Worm (Caenorhabditis elegans) whole organism, L3 larva: ENCODE measurements around the gene bmy-1.

Experiments used
- R02D3.7 ChIP-seq: fragments of 150-350 bp; optimal IDR thresholded peaks from 2 replicates; lab custom pipeline; 2014; ENCODE audit warnings: missing biosample characterization, missing genetic modification characterization
- ZK546.5 ChIP-seq: sonication (generic microtip); optimal IDR thresholded peaks from 2 replicates; lab custom pipeline; 2017; ENCODE audit warnings: missing biosample characterization, missing genetic modification characterization
- aly-2 ChIP-seq: fragments of 150-350 bp; optimal IDR thresholded peaks from 2 replicates; lab custom pipeline; 2014; ENCODE audit warnings: missing biosample characterization, missing genetic modification characterization
- ama-1 ChIP-seq: fragments of 150-350 bp; optimal IDR thresholded peaks from 2 replicates; lab custom pipeline; 2018
- ceh-16 ChIP-seq: sonication (generic microtip); optimal IDR thresholded peaks from 2 replicates; lab custom pipeline; 2017; ENCODE audit warnings: missing biosample characterization, missing genetic modification characterization
- ceh-28 ChIP-seq: fragments of 150-350 bp; optimal IDR thresholded peaks from 2 replicates; lab custom pipeline; 2014; ENCODE audit warnings: missing biosample characterization, missing genetic modification reagents, missing genetic modification characterization
- ceh-82 ChIP-seq: fragments of 150-350 bp; optimal IDR thresholded peaks from 2 replicates; lab custom pipeline; 2014; ENCODE audit warnings: missing biosample characterization, missing genetic modification characterization
- ceh-9 ChIP-seq: sonication (generic microtip); optimal IDR thresholded peaks from 2 replicates; lab custom pipeline; 2018; ENCODE audit warnings: missing biosample characterization, missing genetic modification characterization
- egl-5 ChIP-seq: fragments of 150-350 bp; optimal IDR thresholded peaks from 2 replicates; lab custom pipeline; 2017; ENCODE audit warnings: missing biosample characterization, missing genetic modification reagents, missing genetic modification characterization, inconsistent platforms
- elt-2 ChIP-seq: sonication (generic microtip); optimal IDR thresholded peaks from 2 replicates; lab custom pipeline; 2016; ENCODE audit warnings: missing genetic modification reagents, mild to moderate bottlenecking, missing genetic modification characterization, missing compliant biosample characterization
- eor-1 ChIP-seq, 2 experiments: fragments of 150-350 bp; optimal IDR thresholded peaks; 2 replicates each; lab custom pipeline; 2014 to 2018; ENCODE audit warnings: missing biosample characterization in 2 of 2, missing genetic modification characterization in 2 of 2
- fos-1 ChIP-seq: fragments of 150-350 bp; optimal IDR thresholded peaks from 2 replicates; lab custom pipeline; 2014; ENCODE audit warnings: missing biosample characterization, missing genetic modification characterization
- hmg-11 ChIP-seq: sonication (generic microtip); optimal IDR thresholded peaks from 2 replicates; lab custom pipeline; 2016; ENCODE audit warnings: missing genetic modification characterization, missing compliant biosample characterization
- jun-1 ChIP-seq: fragments of 150-350 bp; optimal IDR thresholded peaks from 2 replicates; lab custom pipeline; 2014; ENCODE audit warnings: missing biosample characterization, missing genetic modification reagents, missing genetic modification characterization
- lin-15B ChIP-seq: fragments of 150-350 bp; optimal IDR thresholded peaks from 2 replicates; lab custom pipeline; 2014; ENCODE audit warnings: missing biosample characterization, missing genetic modification characterization
- lin-39 ChIP-seq: fragments of 150-350 bp; optimal IDR thresholded peaks from 2 replicates; lab custom pipeline; 2018; ENCODE audit warnings: missing biosample characterization, missing genetic modification reagents, missing genetic modification characterization
- lsy-12 ChIP-seq: sonication (generic microtip); optimal IDR thresholded peaks from 2 replicates; lab custom pipeline; 2016; ENCODE audit warnings: mild to moderate bottlenecking, missing genetic modification characterization, missing compliant biosample characterization
- mdl-1 ChIP-seq: fragments of 150-350 bp; optimal IDR thresholded peaks from 2 replicates; lab custom pipeline; 2014; ENCODE audit warnings: missing biosample characterization, missing genetic modification characterization
- nfya-1 ChIP-seq: sonication (generic microtip); optimal IDR thresholded peaks from 2 replicates; lab custom pipeline; 2017; ENCODE audit warnings: missing genetic modification characterization, mild to moderate bottlenecking, missing compliant biosample characterization, antibody characterized with exemption, moderate library complexity; ENCODE audit not compliant: insufficient read depth
- nhr-11 ChIP-seq: fragments of 150-350 bp; optimal IDR thresholded peaks from 2 replicates; lab custom pipeline; 2014; ENCODE audit warnings: missing biosample characterization, missing genetic modification characterization
- nhr-12 ChIP-seq: fragments of 150-350 bp; optimal IDR thresholded peaks from 2 replicates; lab custom pipeline; 2014; ENCODE audit warnings: missing biosample characterization, missing genetic modification characterization
- nhr-23 ChIP-seq: fragments of 150-350 bp; optimal IDR thresholded peaks from 2 replicates; lab custom pipeline; 2014; ENCODE audit warnings: missing biosample characterization, missing genetic modification reagents, missing genetic modification characterization
- nhr-237 ChIP-seq: fragments of 150-350 bp; optimal IDR thresholded peaks from 2 replicates; lab custom pipeline; 2014; ENCODE audit warnings: missing biosample characterization, missing genetic modification characterization
- nhr-25 ChIP-seq: sonication (generic microtip); optimal IDR thresholded peaks from 2 replicates; lab custom pipeline; 2017; ENCODE audit warnings: missing biosample characterization, missing genetic modification characterization
- nhr-28 ChIP-seq: fragments of 150-350 bp; optimal IDR thresholded peaks from 2 replicates; lab custom pipeline; 2014; ENCODE audit warnings: missing biosample characterization, missing genetic modification characterization
- nhr-43 ChIP-seq: sonication (generic microtip); optimal IDR thresholded peaks from 2 replicates; lab custom pipeline; 2016; ENCODE audit warnings: mild to moderate bottlenecking, missing genetic modification characterization, missing compliant biosample characterization; ENCODE audit not compliant: poor library complexity, severe bottlenecking
- nhr-67 ChIP-seq: fragments of 150-350 bp; optimal IDR thresholded peaks from 2 replicates; lab custom pipeline; 2014; ENCODE audit warnings: missing biosample characterization, missing genetic modification characterization
- nhr-76 ChIP-seq: fragments of 150-350 bp; sonication (generic microtip); optimal IDR thresholded peaks from 5 replicates; lab custom pipeline; 2014; ENCODE audit warnings: missing biosample characterization, missing genetic modification characterization
- pha-4 ChIP-seq: fragments of 150-350 bp; optimal IDR thresholded peaks from 2 replicates; lab custom pipeline; 2014; ENCODE audit warnings: missing biosample characterization, missing genetic modification reagents, missing genetic modification characterization
- pqm-1 ChIP-seq: fragments of 150-350 bp; optimal IDR thresholded peaks from 2 replicates; lab custom pipeline; 2017; ENCODE audit warnings: missing biosample characterization, missing genetic modification characterization, inconsistent platforms
- sea-2 ChIP-seq: fragments of 150-350 bp; sonication (generic microtip); optimal IDR thresholded peaks from 4 replicates; lab custom pipeline; 2014; ENCODE audit warnings: missing biosample characterization, missing genetic modification reagents, missing genetic modification characterization
- skn-1 ChIP-seq: fragments of 150-350 bp; optimal IDR thresholded peaks from 2 replicates; lab custom pipeline; 2014; ENCODE audit warnings: missing biosample characterization, missing genetic modification characterization
- snpc-4 ChIP-seq: fragments of 150-350 bp; optimal IDR thresholded peaks from 2 replicates; lab custom pipeline; 2014; ENCODE audit warnings: missing biosample characterization, missing genetic modification characterization
- tbx-2 ChIP-seq: sonication (generic microtip); optimal IDR thresholded peaks from 2 replicates; lab custom pipeline; 2016; ENCODE audit warnings: mild to moderate bottlenecking, missing genetic modification characterization, missing compliant biosample characterization
- zag-1 ChIP-seq: fragments of 150-350 bp; optimal IDR thresholded peaks from 2 replicates; lab custom pipeline; 2014; ENCODE audit warnings: missing biosample characterization, missing genetic modification characterization
- ztf-4 ChIP-seq: fragments of 150-350 bp; optimal IDR thresholded peaks from 2 replicates; lab custom pipeline; 2014; ENCODE audit warnings: missing biosample characterization, missing genetic modification characterization

bmy-1 gene

ce11 chrII:5339547-5339946, 18.9 kb upstream of the bmy-1 start:
- TF ChIP-seq elt-2 (tag; lab: Kevin White, UChicago) (peak; percentile 2), sea-2 (GFP tag; lab: Kevin White, UChicago) (no peak)

ce11 chrII:5340672-5341568, 17.6 kb upstream of the bmy-1 start:
- TF ChIP-seq lsy-12 (tag; lab: Kevin White, UChicago) (peak; percentile 40), egl-5 (tag; lab: Kevin White, UChicago) (no peak), tbx-2 (no peak), eor-1 (tag; optimal IDR thresholded peaks at IDR 0.05; lab: Kevin White, UChicago) (no peak), jun-1 (tag; lab: Kevin White, UChicago) (peak; percentile 27), mdl-1 (tag; lab: Kevin White, UChicago) (no peak), ceh-28 (tag; lab: Kevin White, UChicago) (peak; percentile 8), fos-1 (tag; lab: Kevin White, UChicago) (peak; percentile 12), pha-4 (tag; lab: Kevin White, UChicago) (peak; percentile 23), snpc-4 (no peak)

ce11 chrII:5341573-5341972, 16.9 kb upstream of the bmy-1 start:
- no peak for TF ChIP-seq ceh-9
- no peak for TF ChIP-seq ceh-16 (tag; lab: Kevin White, UChicago)
- TF ChIP-seq nhr-11 (tag; lab: Kevin White, UChicago), result no peak
- TF ChIP-seq nhr-76 (tag; lab: Kevin White, UChicago), result no peak
- TF ChIP-seq nhr-67 (tag; lab: Kevin White, UChicago), result no peak
- TF ChIP-seq ZK546.5, result no peak
- TF ChIP-seq jun-1 (tag; lab: Kevin White, UChicago), result no peak
- TF ChIP-seq egl-5 (tag; lab: Kevin White, UChicago), result no peak
- TF ChIP-seq, all 47 proteins: peak for 0

DNA sequence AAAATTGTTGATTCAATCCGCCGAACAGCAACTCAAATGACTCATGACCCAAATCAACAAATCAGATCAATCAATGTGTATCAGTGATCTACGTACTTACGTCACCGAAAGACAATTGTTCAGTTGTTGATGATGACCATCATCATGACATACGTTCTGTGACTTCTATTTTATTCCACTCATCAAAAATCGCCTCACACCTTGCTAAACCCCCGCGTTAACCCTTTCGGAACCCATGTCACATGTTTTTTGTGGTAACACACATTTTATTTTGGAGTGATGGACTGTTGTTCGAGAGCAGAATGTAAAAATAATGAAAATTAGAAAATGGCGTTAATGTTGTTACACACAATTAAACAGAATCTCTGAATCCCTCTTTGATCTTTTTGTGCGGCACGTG, 16.1 kb upstream of the bmy-1 start:
- TF ChIP-seq hmg-11 (no peak), ztf-4 (no peak)

ce11 chrII:5344775-5345174, 13.7 kb upstream of the bmy-1 start, which contains the start of gene F09E5.14:
F09E5.14 (minus strand) TSS chrII:5344875.
- TF ChIP-seq nhr-23 (tag; lab: Kevin White, UChicago) (no peak), tbx-2 (no peak), ZK546.5 (no peak), lin-15B (tag; lab: Kevin White, UChicago) (no peak), ceh-82 (tag; lab: Kevin White, UChicago) (no peak), sea-2 (GFP tag; lab: Kevin White, UChicago) (no peak), nhr-28 (tag; lab: Kevin White, UChicago) (no peak), zag-1 (tag; lab: Kevin White, UChicago) (no peak), jun-1 (tag; lab: Kevin White, UChicago) (no peak), aly-2 (no peak), nhr-237 (tag; lab: Kevin White, UChicago) (no peak), ama-1 (lab: Kevin White, UChicago) (no peak), ceh-28 (tag; lab: Kevin White, UChicago) (no peak), pqm-1 (tag; lab: Kevin White, UChicago) (no peak), nhr-12 (tag; lab: Kevin White, UChicago) (no peak), lsy-12 (tag; lab: Kevin White, UChicago) (no peak), skn-1 (tag; lab: Kevin White, UChicago) (no peak)
- TF ChIP-seq, all 47 proteins: peak for 0

DNA sequence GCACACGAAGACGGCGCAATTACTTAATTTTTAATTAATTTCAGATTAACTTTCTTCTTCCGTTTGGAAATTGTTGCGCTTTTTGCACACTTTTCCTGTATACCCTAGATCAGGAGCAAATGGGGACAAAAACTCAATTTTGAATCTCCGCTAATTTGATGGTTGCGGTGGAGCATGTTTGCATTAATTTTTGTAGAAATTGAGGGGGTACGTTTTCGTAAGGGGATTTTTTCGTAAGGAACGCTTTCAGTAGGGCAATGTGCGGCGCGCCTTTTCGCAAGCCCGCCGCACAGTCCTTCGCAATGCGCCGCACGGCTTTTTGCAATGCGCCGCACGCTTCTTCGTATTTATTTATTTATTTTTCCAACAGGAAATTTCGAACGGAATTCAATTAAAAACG, 12.1 kb upstream of the bmy-1 start:
- peak; percentile 43 for TF ChIP-seq nhr-43 (tag; lab: Kevin White, UChicago)
- TF ChIP-seq nhr-25 (tag; lab: Kevin White, UChicago), result peak; percentile 57
- peak; percentile 72 for TF ChIP-seq pha-4 (tag; lab: Kevin White, UChicago)
- TF ChIP-seq ceh-28 (tag; lab: Kevin White, UChicago), result peak; percentile 42
- TF ChIP-seq elt-2 (tag; lab: Kevin White, UChicago), result peak; percentile 62
- TF ChIP-seq nfya-1 (tag; lab: Kevin White, UChicago), result peak; percentile 74
- TF ChIP-seq jun-1 (tag; lab: Kevin White, UChicago), result peak; percentile 31
- TF ChIP-seq nhr-23 (tag; lab: Kevin White, UChicago), result peak; percentile 74
- TF ChIP-seq ceh-82 (tag; lab: Kevin White, UChicago), result peak; percentile 19
- peak; percentile 52 for TF ChIP-seq lin-39 (tag; lab: Kevin White, UChicago)
- TF ChIP-seq R02D3.7 (tag; lab: Kevin White, UChicago), result peak; percentile 61
- peak; percentile 47 for TF ChIP-seq lin-15B (tag; lab: Kevin White, UChicago)
- TF ChIP-seq egl-5 (tag; lab: Kevin White, UChicago), result peak; percentile 11
